In the genomic region with DNA sequence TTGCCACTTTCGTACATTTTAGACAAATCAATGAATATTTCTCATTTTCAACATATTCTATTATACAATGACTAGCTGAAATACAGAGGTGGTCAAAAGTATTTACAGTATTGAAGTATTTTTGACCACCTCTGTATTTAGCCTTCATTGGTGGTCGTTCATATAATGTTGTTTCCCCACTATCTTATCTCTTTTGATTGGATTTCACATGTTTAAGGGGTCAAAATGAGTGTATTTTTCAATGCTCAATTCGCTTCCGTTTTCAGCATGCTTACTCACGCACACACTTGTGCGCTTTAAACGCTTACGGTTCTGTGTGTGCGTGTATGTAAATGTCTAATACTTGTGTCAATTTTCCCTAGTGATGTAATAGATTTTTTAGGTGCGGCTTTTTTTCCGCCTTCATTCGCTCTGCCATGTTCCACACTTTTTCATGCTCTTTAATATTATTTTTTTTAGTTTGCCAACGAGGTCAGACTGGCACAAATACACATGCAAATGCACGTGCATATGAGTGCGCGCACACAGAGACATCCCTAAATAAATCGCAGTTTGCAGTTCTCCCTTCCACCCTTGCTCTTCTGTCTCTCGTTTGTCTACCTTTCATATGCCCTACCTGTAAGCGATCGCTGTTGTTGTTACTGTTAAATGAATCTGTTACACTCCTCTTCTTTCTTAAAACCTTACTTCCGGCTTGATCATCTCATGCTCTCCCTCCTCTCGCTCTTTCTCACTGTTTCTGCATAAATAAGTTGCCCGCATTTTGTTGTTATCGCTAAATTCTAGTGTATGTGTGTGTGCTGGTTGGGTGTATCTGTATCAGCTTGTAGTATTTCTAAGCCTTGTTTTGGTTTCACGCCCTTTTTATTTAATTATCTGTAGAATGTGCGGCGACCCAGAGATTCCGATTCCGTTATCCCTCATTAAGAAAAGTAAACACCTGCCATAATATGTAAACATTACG, we compare ENCODE assay signal across 5 fruit fly cellular contexts.
TF ChIP-seq lines count a peak whose summit lies in the region.

No protein-coding gene starts in this region.

- no peak for TF ChIP-seq CTCF in whole organism, embryonic (GFP tag; optimal IDR thresholded peaks at IDR 0.05; lab: Kevin White, UChicago)

TF ChIP-seq in whole organism, adult, 20 proteins besides CTCF, POLR2A, EP300 and RAD21 (continues in another document):
- no peak for TF ChIP-seq CG11617 (GFP tag; optimal IDR thresholded peaks at IDR 0.05; lab: Kevin White, UChicago)
- peak; percentile 7 for TF ChIP-seq CG33017 (tag; optimal IDR thresholded peaks at IDR 0.05; lab: Kevin White, UChicago)
- no peak for TF ChIP-seq cnc (optimal IDR thresholded peaks at IDR 0.05; lab: Kevin White, UChicago)
- TF ChIP-seq CG14711 (tag; optimal IDR thresholded peaks at IDR 0.05; lab: Kevin White, UChicago): no peak
- TF ChIP-seq bab1 (GFP tag; optimal IDR thresholded peaks at IDR 0.05; lab: Kevin White, UChicago): peak; percentile 57
- peak; percentile 74 for TF ChIP-seq cic (GFP tag; optimal IDR thresholded peaks at IDR 0.05; lab: Kevin White, UChicago)
- TF ChIP-seq ovo (GFP tag; optimal IDR thresholded peaks at IDR 0.05; lab: Kevin White, UChicago): peak; percentile 48
- TF ChIP-seq CG7101 (tag; optimal IDR thresholded peaks at IDR 0.05; lab: Kevin White, UChicago): peak; percentile 15
- peak; percentile 64 for TF ChIP-seq Mnt (GFP tag; optimal IDR thresholded peaks at IDR 0.05; lab: Kevin White, UChicago)
- peak; percentile 79 for TF ChIP-seq tj (GFP tag; optimal IDR thresholded peaks at IDR 0.05; lab: Kevin White, UChicago)
- no peak for TF ChIP-seq Clk (GFP tag; optimal IDR thresholded peaks at IDR 0.05; lab: Kevin White, UChicago)
- TF ChIP-seq kay (GFP tag; lab: Kevin White, UChicago; ENCODE audit: borderline replicate concordance): peak; percentile 98
- peak; percentile 40 for TF ChIP-seq pad (GFP tag; optimal IDR thresholded peaks at IDR 0.05; lab: Kevin White, UChicago)
- TF ChIP-seq Hr96 (GFP tag; optimal IDR thresholded peaks at IDR 0.05; lab: Kevin White, UChicago): no peak
- TF ChIP-seq CG12768 (GFP tag; optimal IDR thresholded peaks at IDR 0.05; lab: Kevin White, UChicago): peak; percentile 6
- TF ChIP-seq CG1620 (GFP tag; optimal IDR thresholded peaks at IDR 0.05; lab: Kevin White, UChicago): peak; percentile 41

TF ChIP-seq in whole organism, embryonic, 481 proteins besides CTCF, POLR2A, EP300 and RAD21 (continues in another document):
- peak; percentile 68 for TF ChIP-seq CG10543 (GFP tag; optimal IDR thresholded peaks at IDR 0.05; lab: Kevin White, UChicago)
- TF ChIP-seq CG2678 (tag; optimal IDR thresholded peaks at IDR 0.05; lab: Kevin White, UChicago): peak; percentile 23
- TF ChIP-seq kni (GFP tag; optimal IDR thresholded peaks at IDR 0.05; lab: Kevin White, UChicago): peak; percentile 73
- TF ChIP-seq NC2β (GFP tag; optimal IDR thresholded peaks at IDR 0.05; lab: Kevin White, UChicago): no peak
- TF ChIP-seq Nf-YA (GFP tag; IDR thresholded peaks at IDR 0.05; lab: Robert Waterston, UW): no peak
- peak; percentile 26 for TF ChIP-seq CG7987 (GFP tag; optimal IDR thresholded peaks at IDR 0.05; lab: Kevin White, UChicago)
- TF ChIP-seq CG6254 (GFP tag; optimal IDR thresholded peaks at IDR 0.05; lab: Kevin White, UChicago): no peak
- TF ChIP-seq Nf-YB (GFP tag; optimal IDR thresholded peaks at IDR 0.05; lab: Kevin White, UChicago): no peak
- no peak for TF ChIP-seq crp (GFP tag; optimal IDR thresholded peaks at IDR 0.05; lab: Kevin White, UChicago)
- TF ChIP-seq CG6791 (GFP tag; IDR thresholded peaks at IDR 0.05; lab: Robert Waterston, UW; ENCODE audit: partially characterized antibody): no peak
- no peak for TF ChIP-seq CG1529 (GFP tag; optimal IDR thresholded peaks at IDR 0.05; lab: Kevin White, UChicago)
- TF ChIP-seq Dp (GFP tag; optimal IDR thresholded peaks at IDR 0.05; lab: Kevin White, UChicago): no peak
- no peak for TF ChIP-seq usp (GFP tag; optimal IDR thresholded peaks at IDR 0.05; lab: Kevin White, UChicago)
- peak; percentile 16 for TF ChIP-seq sd (tag; optimal IDR thresholded peaks at IDR 0.05; lab: Kevin White, UChicago)
- TF ChIP-seq Hmr (GFP tag; optimal IDR thresholded peaks at IDR 0.05; lab: Kevin White, UChicago): peak; percentile 4
- TF ChIP-seq z (GFP tag; IDR thresholded peaks at IDR 0.05; lab: Robert Waterston, UW): 0 out of 3 replicates have a peak, but pooled peaks have one; percentile 34

TF ChIP-seq in whole organism, prepupa, 60 proteins besides CTCF, POLR2A, EP300 and RAD21 (continues in another document):
- peak; percentile 30 for TF ChIP-seq fkh (GFP tag; optimal IDR thresholded peaks at IDR 0.05; lab: Kevin White, UChicago)
- no peak for TF ChIP-seq cyc (GFP tag; optimal IDR thresholded peaks at IDR 0.05; lab: Kevin White, UChicago)
- no peak for TF ChIP-seq CG10669 (GFP tag; optimal IDR thresholded peaks at IDR 0.05; lab: Kevin White, UChicago)
- TF ChIP-seq Hr38 (GFP tag; optimal IDR thresholded peaks at IDR 0.05; lab: Kevin White, UChicago): no peak
- TF ChIP-seq CG6854 (GFP tag; optimal IDR thresholded peaks at IDR 0.05; lab: Kevin White, UChicago): no peak
- no peak for TF ChIP-seq CG8632 (GFP tag; optimal IDR thresholded peaks at IDR 0.05; lab: Kevin White, UChicago)
- TF ChIP-seq CG8319 (GFP tag; optimal IDR thresholded peaks at IDR 0.05; lab: Kevin White, UChicago): no peak
- no peak for TF ChIP-seq Lpt (GFP tag; optimal IDR thresholded peaks at IDR 0.05; lab: Kevin White, UChicago)
- no peak for TF ChIP-seq fd85E (GFP tag; optimal IDR thresholded peaks at IDR 0.05; lab: Kevin White, UChicago)
- TF ChIP-seq CG6808 (GFP tag; optimal IDR thresholded peaks at IDR 0.05; lab: Kevin White, UChicago): no peak
- no peak for TF ChIP-seq Hr4 (GFP tag; optimal IDR thresholded peaks at IDR 0.05; lab: Kevin White, UChicago)
- TF ChIP-seq Gug (GFP tag; IDR thresholded peaks at IDR 0.05; lab: Robert Waterston, UW): no peak
- no peak for TF ChIP-seq fd59A (GFP tag; optimal IDR thresholded peaks at IDR 0.05; lab: Kevin White, UChicago)
- no peak for TF ChIP-seq Hr39 (GFP tag; optimal IDR thresholded peaks at IDR 0.05; lab: Kevin White, UChicago)
- peak; percentile 15 for TF ChIP-seq vri (GFP tag; optimal IDR thresholded peaks at IDR 0.05; lab: Kevin White, UChicago)
- TF ChIP-seq CG3032 (tag; optimal IDR thresholded peaks at IDR 0.05; lab: Kevin White, UChicago): no peak
- TF ChIP-seq topi (GFP tag; optimal IDR thresholded peaks at IDR 0.05; lab: Kevin White, UChicago): no peak
- no peak for TF ChIP-seq Sox102F (GFP tag; optimal IDR thresholded peaks at IDR 0.05; lab: Kevin White, UChicago)

TF ChIP-seq in whole organism, pupa, 21 proteins besides CTCF, POLR2A, EP300 and RAD21:
- TF ChIP-seq CG8301 (tag; optimal IDR thresholded peaks at IDR 0.05; lab: Kevin White, UChicago) (no peak), CG14655 (GFP tag; optimal IDR thresholded peaks at IDR 0.05; lab: Kevin White, UChicago) (no peak), Ets98B (GFP tag; IDR thresholded peaks at IDR 0.05; lab: Robert Waterston, UW) (peak; percentile 26; the same call in 1 of the 2 replicates), fd96Ca (GFP tag; IDR thresholded peaks at IDR 0.05; lab: Robert Waterston, UW) (0 out of 3 replicates have a peak, but pooled peaks have one; percentile 13), CG4496 (GFP tag; IDR thresholded peaks at IDR 0.05; lab: Robert Waterston, UW) (0 out of 3 replicates have a peak, but pooled peaks have one; percentile 17), EcR (GFP tag; optimal IDR thresholded peaks at IDR 0.05; lab: Kevin White, UChicago) (peak; percentile 23), gl (tag; optimal IDR thresholded peaks at IDR 0.05; lab: Kevin White, UChicago) (no peak), D1 (tag; optimal IDR thresholded peaks at IDR 0.05; lab: Kevin White, UChicago) (no peak), CG17806 (tag; optimal IDR thresholded peaks at IDR 0.05; lab: Kevin White, UChicago) (no peak)

TF ChIP-seq in whole organism, wandering third instar larva, 38 proteins besides CTCF, POLR2A, EP300 and RAD21:
- TF ChIP-seq CrebA (GFP tag; optimal IDR thresholded peaks at IDR 0.05; lab: Kevin White, UChicago; ENCODE audit: borderline replicate concordance) (no peak), Mio (GFP tag; optimal IDR thresholded peaks at IDR 0.05; lab: Kevin White, UChicago) (no peak), Dif (GFP tag; optimal IDR thresholded peaks at IDR 0.05; lab: Kevin White, UChicago; ENCODE audit: partially characterized antibody) (no peak), N (GFP tag; optimal IDR thresholded peaks at IDR 0.05; lab: Kevin White, UChicago) (peak; percentile 18), br (GFP tag; optimal IDR thresholded peaks at IDR 0.05; lab: Kevin White, UChicago) (no peak), psq (GFP tag; optimal IDR thresholded peaks at IDR 0.05; lab: Kevin White, UChicago) (no peak)
